Worm (Caenorhabditis elegans) whole organism, L2 larva: Measurements from ENCODE around the gene mrps-18A.

Experiments
- blmp-1 ChIP-seq: sonication (generic microtip); optimal IDR thresholded peaks from 2 replicates; lab custom pipeline; 2017; ENCODE audit warnings: missing genetic modification characterization, mild to moderate bottlenecking, missing compliant biosample characterization, antibody characterized with exemption, moderate library complexity; ENCODE audit not compliant: insufficient read depth
- ceh-82 ChIP-seq: fragments of 150-350 bp; optimal IDR thresholded peaks from 2 replicates; lab custom pipeline; 2014; ENCODE audit warnings: missing biosample characterization, missing genetic modification characterization
- nhr-21 ChIP-seq: fragments of 150-350 bp; optimal IDR thresholded peaks from 2 replicates; lab custom pipeline; 2014; ENCODE audit warnings: missing biosample characterization, missing genetic modification characterization
- skn-1 ChIP-seq: sonication (generic microtip); optimal IDR thresholded peaks from 2 replicates; lab custom pipeline; 2017; ENCODE audit warnings: missing biosample characterization, missing genetic modification characterization

ce11 chrIII:8334432-8334831 is 2.7 kb upstream of the mrps-18A start, which contains the start of gene ZC262.4:
- TF ChIP-seq blmp-1 (tag; lab: Kevin White, UChicago): no peak
- TF ChIP-seq skn-1: no peak
- no peak for TF ChIP-seq nhr-21 (tag; lab: Kevin White, UChicago)
- TF ChIP-seq ceh-82 (tag; lab: Kevin White, UChicago): no peak
